Worm (Caenorhabditis elegans): ENCODE data around the gene nfyc-1.

The nfyc-1 gene

ce11 chrII:51352-51751, 7.6 kb downstream of the nfyc-1 start, which contains the start of gene sptl-1:
Gene sptl-1 (plus strand): TSS chrII:51652.
- TF ChIP-seq zag-1 (tag; optimal IDR thresholded peaks at IDR 0.05) (no peak), lin-15B (tag; optimal IDR thresholded peaks at IDR 0.05) (no peak)

ce11 chrII:55204-55603, 11.5 kb downstream of the nfyc-1 start, which contains the start of gene tre-5:
Gene tre-5 (minus strand): TSS chrII:55304.
- no peak for TF ChIP-seq zag-1 (tag; optimal IDR thresholded peaks at IDR 0.05)
- TF ChIP-seq aly-2 (tag; optimal IDR thresholded peaks at IDR 0.05) = no peak
- TF ChIP-seq nhr-67 (tag; optimal IDR thresholded peaks at IDR 0.05) = no peak
- no peak for TF ChIP-seq lin-39 (tag; optimal IDR thresholded peaks at IDR 0.05)
- no peak for TF ChIP-seq nhr-28 (tag; optimal IDR thresholded peaks at IDR 0.05)
- TF ChIP-seq elt-2 (tag; optimal IDR thresholded peaks at IDR 0.05) = no peak
- no peak for TF ChIP-seq unc-62 (GFP tag; optimal IDR thresholded peaks at IDR 0.05)

- TF ChIP-seq egl-27 (tag; optimal IDR thresholded peaks at IDR 0.05) (no peak), hmg-11 (tag; optimal IDR thresholded peaks at IDR 0.05) (no peak), ceh-16 (tag; optimal IDR thresholded peaks at IDR 0.05) (no peak), nhr-67 (tag; optimal IDR thresholded peaks at IDR 0.05) (no peak), nhr-43 (tag; optimal IDR thresholded peaks at IDR 0.05; ENCODE audit: poor library complexity, severe bottlenecking) (no peak), unc-39 (tag; optimal IDR thresholded peaks at IDR 0.05) (no peak), ceh-9 (tag; optimal IDR thresholded peaks at IDR 0.05) (no peak), mml-1 (tag; optimal IDR thresholded peaks at IDR 0.05) (no peak), nfya-1 (tag; optimal IDR thresholded peaks at IDR 0.05; ENCODE audit: insufficient read depth) (no peak), sea-2 (GFP tag; optimal IDR thresholded peaks at IDR 0.05) (no peak), nhr-28 (tag; optimal IDR thresholded peaks at IDR 0.05) (no peak), nhr-11 (tag; optimal IDR thresholded peaks at IDR 0.05) (no peak), nhr-237 (tag; optimal IDR thresholded peaks at IDR 0.05) (no peak), elt-2 (tag; optimal IDR thresholded peaks at IDR 0.05) (no peak), lin-15B (tag; optimal IDR thresholded peaks at IDR 0.05) (no peak), jun-1 (tag; optimal IDR thresholded peaks at IDR 0.05) (no peak), fos-1 (tag; optimal IDR thresholded peaks at IDR 0.05) (no peak)
Observed at ce11 chrII:57370-57769, 13.7 kb downstream of the nfyc-1 start, which contains the start of gene ascc-1. Gene ascc-1 (plus strand): TSS chrII:57670.

- no peak for TF ChIP-seq ceh-28 (tag; optimal IDR thresholded peaks at IDR 0.05)
Observed at ce11 chrII:57873-58272, 14.2 kb downstream of the nfyc-1 start.

ce11 chrII:60049-60448, 16.3 kb downstream of the nfyc-1 start:
- TF ChIP-seq nhr-23 (tag; optimal IDR thresholded peaks at IDR 0.05) = peak; percentile 57
- no peak for TF ChIP-seq fkh-2 (tag; optimal IDR thresholded peaks at IDR 0.05)
- TF ChIP-seq nhr-25 (tag; optimal IDR thresholded peaks at IDR 0.05) = peak; percentile 78

ce11 chrII:61013-61412, 17.3 kb downstream of the nfyc-1 start, which contains the start of gene C23H3.2:
Gene C23H3.2 (plus strand): TSS chrII:61313.
- TF ChIP-seq nhr-25 (tag; optimal IDR thresholded peaks at IDR 0.05) (no peak), skn-1 (tag; optimal IDR thresholded peaks at IDR 0.05) (no peak), eor-1 (tag; optimal IDR thresholded peaks at IDR 0.05) (no peak), nhr-76 (tag; optimal IDR thresholded peaks at IDR 0.05) (no peak), pqm-1 (tag; optimal IDR thresholded peaks at IDR 0.05) (no peak), ceh-82 (tag; optimal IDR thresholded peaks at IDR 0.05) (no peak), fkh-2 (tag; optimal IDR thresholded peaks at IDR 0.05) (no peak), hmg-11 (tag; optimal IDR thresholded peaks at IDR 0.05) (no peak), ceh-28 (tag; optimal IDR thresholded peaks at IDR 0.05) (no peak), snpc-4 (tag; optimal IDR thresholded peaks at IDR 0.05) (no peak)

- no peak for TF ChIP-seq nhr-43 (tag; optimal IDR thresholded peaks at IDR 0.05; ENCODE audit: poor library complexity, severe bottlenecking)
- peak; percentile 45 for TF ChIP-seq elt-2 (tag; optimal IDR thresholded peaks at IDR 0.05)
- TF ChIP-seq pqm-1 (tag; optimal IDR thresholded peaks at IDR 0.05) = no peak
- TF ChIP-seq skn-1 (tag; optimal IDR thresholded peaks at IDR 0.05) = no peak
Observed at ce11 chrII:65484-65883, 21.8 kb downstream of the nfyc-1 start.

All from whole organism, L3 larva.